Worm (Caenorhabditis elegans): ENCODE measurements around the gene F35C5.3.
A peak's percentile ranks its signal among the peaks of the same experiment; 100 is the strongest.

Gene F35C5.3

DNA sequence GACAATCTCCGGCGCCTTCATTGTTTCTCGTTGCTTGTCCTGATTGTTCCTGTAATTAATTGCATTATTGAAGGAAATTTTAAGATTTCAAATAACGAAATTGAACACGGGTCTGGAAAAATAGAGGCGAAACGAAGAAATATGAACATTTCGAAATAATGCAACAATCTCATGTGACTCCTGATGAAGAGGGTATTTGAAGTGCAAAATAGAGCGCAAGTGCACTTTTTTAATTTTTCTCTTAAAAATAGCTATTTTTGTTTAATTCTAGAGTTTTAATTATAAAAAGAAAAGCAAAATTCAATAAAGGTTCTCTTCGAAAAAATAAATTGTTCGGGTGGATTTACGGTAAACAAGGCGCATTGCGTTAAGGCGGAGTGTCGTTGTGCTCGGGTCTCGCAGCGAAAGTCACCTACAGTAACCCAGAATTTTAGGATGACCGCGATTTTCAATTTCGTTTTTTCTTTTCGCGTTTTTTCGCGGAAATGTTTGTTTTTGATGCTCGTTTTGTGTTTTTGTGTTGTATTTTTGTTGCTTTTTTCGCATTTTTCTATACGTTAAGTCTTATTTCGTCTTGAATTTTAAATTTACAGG is 30.5 kb downstream of the F35C5.3 start, which contains the start of the genes F58G1.2 and wago-4 (continued):
- TF ChIP-seq ama-1 (optimal IDR thresholded peaks at IDR 0.05) = no peak
- peak; percentile 10 for TF ChIP-seq rnt-1 (tag; optimal IDR thresholded peaks at IDR 0.05)
- TF ChIP-seq lsy-2 (tag; optimal IDR thresholded peaks at IDR 0.05) = peak in 1 of 2 experiments; percentile 94
- TF ChIP-seq lin-35 (GFP tag; optimal IDR thresholded peaks at IDR 0.05) = peak; percentile 26 to 54
- TF ChIP-seq Y116A8C.19 (tag; optimal IDR thresholded peaks at IDR 0.05; ENCODE audit: borderline replicate concordance) = no peak
- no peak for TF ChIP-seq snu-23 (GFP tag; optimal IDR thresholded peaks at IDR 0.05)
- no peak for TF ChIP-seq lin-14 (GFP tag; optimal IDR thresholded peaks at IDR 0.05)
- TF ChIP-seq mep-1 (tag; optimal IDR thresholded peaks at IDR 0.05) = peak; percentile 8
- no peak for TF ChIP-seq elt-2 (tag; optimal IDR thresholded peaks at IDR 0.05)
- no peak for TF ChIP-seq pqm-1 (tag; optimal IDR thresholded peaks at IDR 0.05)
- TF ChIP-seq ces-1 (GFP tag; optimal IDR thresholded peaks at IDR 0.05) = no peak
- no peak for TF ChIP-seq snpc-4 (tag; optimal IDR thresholded peaks at IDR 0.05)
- TF ChIP-seq irx-1 (tag; optimal IDR thresholded peaks at IDR 0.05) = no peak
- TF ChIP-seq nhr-76 (tag; optimal IDR thresholded peaks at IDR 0.05) = no peak
- no peak for TF ChIP-seq nhr-20 (tag; optimal IDR thresholded peaks at IDR 0.05)

DNA sequence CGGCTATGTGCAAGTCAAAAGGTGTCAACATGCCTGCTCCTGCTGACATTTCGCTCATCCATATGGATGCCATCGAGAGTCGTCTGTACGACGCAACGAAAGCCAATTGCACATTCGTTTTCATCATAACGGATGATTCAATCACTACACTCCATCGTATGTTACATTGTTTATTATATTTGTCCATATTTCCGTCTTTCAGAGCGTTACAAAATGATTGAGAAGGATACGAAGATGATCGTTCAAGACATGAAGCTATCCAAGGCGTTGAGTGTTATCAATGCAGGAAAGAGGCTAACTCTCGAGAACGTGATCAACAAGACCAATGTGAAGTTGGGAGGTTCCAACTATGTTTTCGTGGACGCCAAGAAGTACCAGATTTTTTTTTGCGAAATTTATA is 32.9 kb downstream of the F35C5.3 start:
- no peak for TF ChIP-seq nhr-11 (tag; optimal IDR thresholded peaks at IDR 0.05)
- TF ChIP-seq sup-37 (GFP tag; optimal IDR thresholded peaks at IDR 0.05) = no peak
- no peak for TF ChIP-seq nhr-19 (GFP tag; conservative IDR thresholded peaks at IDR 0.05)
- no peak for TF ChIP-seq lir-3 (tag; optimal IDR thresholded peaks at IDR 0.05; ENCODE audit: poor library complexity)
- no peak for TF ChIP-seq irx-1 (tag; optimal IDR thresholded peaks at IDR 0.05)
- TF ChIP-seq mep-1 (tag; optimal IDR thresholded peaks at IDR 0.05) = no peak
- no peak for TF ChIP-seq elt-3 (tag; optimal IDR thresholded peaks at IDR 0.05)
- no peak for TF ChIP-seq swsn-7 (tag; optimal IDR thresholded peaks at IDR 0.05)
- TF ChIP-seq nhr-76 (tag; optimal IDR thresholded peaks at IDR 0.05) = no peak
- TF ChIP-seq ceh-8 (GFP tag; optimal IDR thresholded peaks at IDR 0.05) = no peak

DNA sequence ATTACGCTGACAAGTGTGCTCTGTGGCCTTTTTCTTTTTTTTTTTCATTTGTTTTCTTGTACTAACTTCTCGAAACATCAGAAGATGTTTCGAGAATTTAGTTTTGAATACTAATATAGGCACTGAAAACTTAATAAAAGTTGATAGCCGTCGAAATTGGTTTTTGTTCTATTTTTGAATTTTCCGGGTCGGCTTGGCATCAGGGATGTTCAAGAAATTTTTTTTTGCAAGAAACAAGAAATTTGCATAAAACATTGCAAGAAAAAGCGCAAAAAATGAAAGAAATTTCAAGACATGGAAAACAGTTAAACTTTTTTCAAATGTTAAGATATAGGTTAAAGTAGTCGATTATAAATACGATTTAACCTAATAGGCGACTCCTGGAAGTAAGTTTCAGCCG is 34.7 kb downstream of the F35C5.3 start:
- TF ChIP-seq ces-1 (GFP tag; optimal IDR thresholded peaks at IDR 0.05) (no peak), zag-1 (tag; optimal IDR thresholded peaks at IDR 0.05) (no peak), mdl-1 (tag; optimal IDR thresholded peaks at IDR 0.05) (no peak), unc-30 (tag; optimal IDR thresholded peaks at IDR 0.05) (no peak), C16A3.4 (tag; optimal IDR thresholded peaks at IDR 0.05) (no peak), skn-1 (tag; optimal IDR thresholded peaks at IDR 0.05) (no peak), ztf-11 (tag; optimal IDR thresholded peaks at IDR 0.05) (no peak), lin-39 (tag; optimal IDR thresholded peaks at IDR 0.05) (no peak), elt-3 (tag; optimal IDR thresholded peaks at IDR 0.05) (no peak), unc-130 (tag; optimal IDR thresholded peaks at IDR 0.05) (no peak), lin-14 (GFP tag; optimal IDR thresholded peaks at IDR 0.05) (no peak), ceh-90 (tag; optimal IDR thresholded peaks at IDR 0.05) (no peak), egl-27 (tag; optimal IDR thresholded peaks at IDR 0.05) (no peak)

DNA sequence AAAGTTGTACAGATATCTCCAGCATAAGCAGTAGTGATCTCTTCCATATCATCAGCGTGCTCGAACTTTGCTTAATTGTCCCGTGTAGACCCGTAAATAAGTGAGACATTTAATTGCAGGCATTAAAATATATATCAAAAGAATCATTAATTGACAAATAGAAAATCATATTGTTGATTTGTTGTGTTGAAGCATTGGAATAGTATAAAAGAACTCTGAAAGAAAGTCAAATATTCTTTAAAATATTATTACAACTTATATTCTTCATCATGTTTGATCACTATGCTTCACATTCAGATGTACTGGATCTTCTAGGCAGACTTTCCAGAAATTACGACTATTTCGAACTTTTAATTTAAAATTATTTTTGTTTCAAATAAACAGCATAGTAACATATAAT is 37.0 kb downstream of the F35C5.3 start, which contains the start of gene F58G1.8:
TSS of gene F58G1.8 (minus strand) at position 101 of the 400 bp plus-strand sequence.
- TF ChIP-seq nhr-237 (tag; optimal IDR thresholded peaks at IDR 0.05) (no peak), xbp-1 (tag; optimal IDR thresholded peaks at IDR 0.05) (no peak), unc-98 (GFP tag; IDR thresholded peaks at IDR 0.05) (no peak), Y116A8C.19 (tag; optimal IDR thresholded peaks at IDR 0.05; ENCODE audit: borderline replicate concordance) (no peak), nhr-77 (tag; optimal IDR thresholded peaks at IDR 0.05) (no peak)
